Fruit fly (Drosophila melanogaster) whole organism, prepupa: ENCODE results near the gene CG13067.

Source experiments
- Blimp-1 ChIP-seq: fragments of 200-800 bp; sonication (Bioruptor generic); optimal IDR thresholded peaks from 3 replicates; lab custom pipeline; 2017; ENCODE audit warnings: missing biosample characterization, missing genetic modification characterization, mild to moderate bottlenecking, moderate library complexity, missing genetic modification reagents
- CG10669 ChIP-seq: fragments of 200-800 bp; sonication (Bioruptor generic); optimal IDR thresholded peaks from 3 replicates; lab custom pipeline; 2018; ENCODE audit warnings: missing biosample characterization, mild to moderate bottlenecking, missing genetic modification characterization, moderate library complexity
- CG11294 ChIP-seq: fragments of 200-800 bp; sonication (Bioruptor generic); IDR thresholded peaks from 2 replicates; pipeline ENCODE4 v1.3.6; 2022; ENCODE audit warnings: missing biosample characterization, missing genetic modification characterization
- CG11762 ChIP-seq: fragments of 200-800 bp; sonication (Bioruptor generic); optimal IDR thresholded peaks from 3 replicates; lab custom pipeline; 2016; ENCODE audit warnings: missing biosample characterization, missing genetic modification characterization; ENCODE audit not compliant: insufficient read depth
- CG1621 ChIP-seq: fragments of 200-800 bp; sonication (Bioruptor generic); optimal IDR thresholded peaks from 3 replicates; lab custom pipeline; 2018; ENCODE audit warnings: missing biosample characterization, mild to moderate bottlenecking, missing genetic modification characterization
- CG16779 ChIP-seq: fragments of 200-800 bp; sonication (Bioruptor generic); optimal IDR thresholded peaks from 3 replicates; lab custom pipeline; 2017; ENCODE audit warnings: missing biosample characterization, mild to moderate bottlenecking, missing genetic modification characterization
- CG31627 ChIP-seq: fragments of 200-800 bp; sonication (Bioruptor generic); optimal IDR thresholded peaks from 3 replicates; lab custom pipeline; 2016; ENCODE audit warnings: missing biosample characterization, missing genetic modification characterization
- CG32006 ChIP-seq: fragments of 200-800 bp; sonication (Bioruptor generic); optimal IDR thresholded peaks from 3 replicates; lab custom pipeline; 2017; ENCODE audit warnings: missing biosample characterization, mild to moderate bottlenecking, missing genetic modification characterization
- CG34406 ChIP-seq: fragments of 200-800 bp; sonication (Bioruptor generic); optimal IDR thresholded peaks from 3 replicates; lab custom pipeline; 2016; ENCODE audit warnings: missing biosample characterization, missing genetic modification characterization
- CG4318 ChIP-seq: fragments of 200-800 bp; sonication (Bioruptor generic); optimal IDR thresholded peaks from 3 replicates; lab custom pipeline; 2017; ENCODE audit warnings: missing biosample characterization, mild to moderate bottlenecking, missing genetic modification characterization
- CG6163 ChIP-seq: fragments of 200-800 bp; sonication (Bioruptor generic); IDR thresholded peaks from 3 replicates; pipeline ENCODE4 v1.3.6; 2022; ENCODE audit warnings: missing biosample characterization, missing genetic modification characterization
- CG6276 ChIP-seq: fragments of 200-800 bp; sonication (Bioruptor generic); optimal IDR thresholded peaks from 2 replicates; lab custom pipeline; 2017; ENCODE audit warnings: missing biosample characterization, mild to moderate bottlenecking, missing genetic modification characterization
- CG6808 ChIP-seq: fragments of 200-800 bp; sonication (Bioruptor generic); optimal IDR thresholded peaks from 3 replicates; lab custom pipeline; 2017; ENCODE audit warnings: missing biosample characterization, missing genetic modification characterization, mild to moderate bottlenecking, moderate library complexity, missing genetic modification reagents
- CG6854 ChIP-seq: fragments of 200-800 bp; sonication (Bioruptor generic); optimal IDR thresholded peaks from 2 replicates; lab custom pipeline; 2017; ENCODE audit warnings: missing biosample characterization, mild to moderate bottlenecking, missing genetic modification characterization
- CG7368 ChIP-seq: fragments of 200-800 bp; sonication (Bioruptor generic); optimal IDR thresholded peaks from 3 replicates; lab custom pipeline; 2016; ENCODE audit warnings: missing biosample characterization, missing genetic modification characterization
- CG8119 ChIP-seq: fragments of 200-800 bp; sonication (Bioruptor generic); IDR thresholded peaks from 3 replicates; pipeline ENCODE4 v1.3.6; 2022; ENCODE audit warnings: missing biosample characterization, missing genetic modification characterization
- CG8319 ChIP-seq: fragments of 200-800 bp; sonication (Bioruptor generic); optimal IDR thresholded peaks from 3 replicates; lab custom pipeline; 2016; ENCODE audit warnings: missing biosample characterization, missing genetic modification characterization
- CG8632 ChIP-seq: fragments of 200-800 bp; sonication (Bioruptor generic); optimal IDR thresholded peaks from 3 replicates; lab custom pipeline; 2016; ENCODE audit warnings: missing biosample characterization, missing genetic modification characterization
- CG9139 ChIP-seq: fragments of 200-800 bp; sonication (Bioruptor generic); optimal IDR thresholded peaks from 3 replicates; lab custom pipeline; 2017; ENCODE audit warnings: missing biosample characterization, mild to moderate bottlenecking, missing genetic modification characterization
- Eip78C ChIP-seq: fragments of 200-800 bp; sonication (Bioruptor generic); peaks from one replicate; lab custom pipeline; 2016; ENCODE audit warnings: missing biosample characterization, missing genetic modification characterization
- Eip93F ChIP-seq: fragments of 200-800 bp; sonication (Bioruptor generic); optimal IDR thresholded peaks from 2 replicates; lab custom pipeline; 2016; ENCODE audit warnings: missing biosample characterization, mild to moderate bottlenecking, missing genetic modification characterization
- Ets21C ChIP-seq: fragments of 200-800 bp; sonication (Bioruptor generic); optimal IDR thresholded peaks from 3 replicates; lab custom pipeline; 2016; ENCODE audit warnings: missing biosample characterization, missing genetic modification characterization
- Gug ChIP-seq: fragments of 200-800 bp; sonication (Bioruptor generic); IDR thresholded peaks from 2 replicates; pipeline ENCODE4 v1.3.6; 2022; ENCODE audit warnings: missing biosample characterization, missing genetic modification characterization
- Hr38 ChIP-seq: sonication (Bioruptor generic); optimal IDR thresholded peaks from 2 replicates; lab custom pipeline; 2016; ENCODE audit warnings: missing biosample characterization, missing genetic modification characterization
- Hr4 ChIP-seq: fragments of 200-800 bp; sonication (Bioruptor generic); optimal IDR thresholded peaks from 3 replicates; lab custom pipeline; 2016; ENCODE audit warnings: missing biosample characterization, missing genetic modification characterization
- Met ChIP-seq: fragments of 200-800 bp; sonication (Bioruptor generic); optimal IDR thresholded peaks from 3 replicates; lab custom pipeline; 2016; ENCODE audit warnings: missing biosample characterization, missing genetic modification characterization
- Smox ChIP-seq: fragments of 200-800 bp; sonication (Bioruptor generic); optimal IDR thresholded peaks from 3 replicates; lab custom pipeline; 2016; ENCODE audit warnings: missing biosample characterization, missing genetic modification characterization
- Sox14 ChIP-seq: fragments of 200-800 bp; sonication (Bioruptor generic); optimal IDR thresholded peaks from 3 replicates; lab custom pipeline; 2016; ENCODE audit warnings: missing biosample characterization, missing genetic modification characterization
- achi ChIP-seq: fragments of 200-800 bp; sonication (Bioruptor generic); optimal IDR thresholded peaks from 3 replicates; lab custom pipeline; 2016; ENCODE audit warnings: missing biosample characterization, missing genetic modification characterization
- dac ChIP-seq: fragments of 200-800 bp; sonication (Bioruptor generic); optimal IDR thresholded peaks from 2 replicates; lab custom pipeline; 2017; ENCODE audit warnings: missing biosample characterization, mild to moderate bottlenecking, missing genetic modification characterization
- dsx ChIP-seq: fragments of 200-800 bp; optimal IDR thresholded peaks from 3 replicates; lab custom pipeline; 2019; ENCODE audit warnings: missing biosample characterization, mild to moderate bottlenecking, missing genetic modification characterization, moderate library complexity; ENCODE audit not compliant: poor library complexity, severe bottlenecking
- eg ChIP-seq: fragments of 200-800 bp; sonication (Bioruptor generic); IDR thresholded peaks from 3 replicates; pipeline ENCODE4 v1.3.6; 2022; ENCODE audit warnings: missing biosample characterization, missing genetic modification characterization
- esn ChIP-seq: fragments of 200-800 bp; sonication (Bioruptor generic); optimal IDR thresholded peaks from 2 replicates; lab custom pipeline; 2016; ENCODE audit warnings: missing biosample characterization, mild to moderate bottlenecking, missing genetic modification characterization, moderate library complexity
- fd59A ChIP-seq: fragments of 200-800 bp; sonication (Bioruptor generic); optimal IDR thresholded peaks from 2 replicates; lab custom pipeline; 2017; ENCODE audit warnings: missing biosample characterization, mild to moderate bottlenecking, missing genetic modification characterization, missing genetic modification reagents
- fd85E ChIP-seq: fragments of 200-800 bp; sonication (Bioruptor generic); optimal IDR thresholded peaks from 3 replicates; lab custom pipeline; 2016; ENCODE audit warnings: missing biosample characterization, missing genetic modification characterization
- fkh ChIP-seq: fragments of 200-800 bp; sonication (Bioruptor generic); optimal IDR thresholded peaks from 3 replicates; lab custom pipeline; 2017; ENCODE audit warnings: missing biosample characterization, mild to moderate bottlenecking, missing genetic modification characterization, moderate library complexity
- net ChIP-seq: fragments of 200-800 bp; sonication (Bioruptor generic); optimal IDR thresholded peaks from 3 replicates; lab custom pipeline; 2016; ENCODE audit warnings: missing biosample characterization, missing genetic modification characterization
- pdm3 ChIP-seq: fragments of 200-800 bp; sonication (Bioruptor generic); optimal IDR thresholded peaks from 3 replicates; lab custom pipeline; 2016; ENCODE audit warnings: missing biosample characterization, missing genetic modification characterization
- salr ChIP-seq, 2 experiments: fragments of 200-800 bp; sonication (Bioruptor generic); optimal IDR thresholded peaks; 3 replicates each; lab custom pipeline; 2016 to 2018; ENCODE audit warnings: missing biosample characterization in 2 of 2, missing genetic modification characterization in 2 of 2, mild to moderate bottlenecking in 1 of 2
- spab ChIP-seq: fragments of 200-800 bp; sonication (Bioruptor generic); optimal IDR thresholded peaks from 2 replicates; lab custom pipeline; 2017; ENCODE audit warnings: missing biosample characterization, mild to moderate bottlenecking, missing genetic modification characterization, missing genetic modification reagents
- ss ChIP-seq, 2 experiments: fragments of 200-800 bp; sonication (Bioruptor generic); optimal IDR thresholded peaks; 2 replicates in 1 of 2; 3 replicates in 1 of 2; lab custom pipeline; 2017 to 2018; ENCODE audit warnings: mild to moderate bottlenecking in 2 of 2, missing biosample characterization in 2 of 2, missing genetic modification characterization in 2 of 2, moderate library complexity in 1 of 2
- svp ChIP-seq: fragments of 200-800 bp; sonication (Bioruptor generic); peaks from one replicate; lab custom pipeline; 2016; ENCODE audit warnings: missing biosample characterization, missing genetic modification characterization
- topi ChIP-seq: fragments of 200-800 bp; sonication (Bioruptor generic); optimal IDR thresholded peaks from 3 replicates; lab custom pipeline; 2016; ENCODE audit warnings: missing biosample characterization, missing genetic modification characterization
- vri ChIP-seq: fragments of 200-800 bp; sonication (Bioruptor generic); optimal IDR thresholded peaks from 3 replicates; lab custom pipeline; 2016; ENCODE audit warnings: missing biosample characterization, mild to moderate bottlenecking, missing genetic modification characterization

Gene CG13067

DNA sequence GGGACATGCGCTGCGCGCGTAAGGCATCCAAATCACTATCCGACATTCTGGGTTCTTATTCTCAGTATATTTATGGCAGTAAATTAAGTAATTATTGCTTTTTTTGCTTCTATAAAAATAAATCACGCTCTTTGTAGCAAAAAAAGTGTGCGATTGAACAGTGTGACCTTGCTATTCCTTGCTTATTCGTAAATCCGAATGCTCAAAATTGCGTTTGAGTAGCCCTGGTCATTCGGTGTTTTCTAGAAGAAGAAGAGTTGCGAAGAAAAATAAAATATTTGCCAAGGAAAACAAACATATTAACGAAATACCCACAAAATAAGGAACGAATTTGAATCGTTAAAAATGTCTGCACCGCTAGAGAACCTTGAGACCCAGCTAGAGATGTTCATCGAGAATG, 39.2 kb upstream of the CG13067 start, which contains the start of the genes PDCD-5 and MED10 (continued):
- TF ChIP-seq CG32006 (GFP tag; lab: Kevin White, UChicago) (no peak), salr (GFP tag; optimal IDR thresholded peaks at IDR 0.05; lab: Kevin White, UChicago) (peak in 1 of 2 experiments; percentile 2), CG11294 (no peak), CG34406 (GFP tag; lab: Kevin White, UChicago) (no peak), esn (GFP tag; lab: Kevin White, UChicago) (peak; percentile 18), CG4318 (GFP tag; lab: Kevin White, UChicago) (no peak), pdm3 (GFP tag; lab: Kevin White, UChicago) (no peak), CG8632 (GFP tag; lab: Kevin White, UChicago) (no peak), Sox14 (GFP tag; lab: Kevin White, UChicago) (peak; percentile 77), CG6808 (GFP tag; lab: Kevin White, UChicago) (peak; percentile 24), CG6276 (GFP tag; lab: Kevin White, UChicago) (no peak), eg (GFP tag; lab: Robert Waterston, UW) (no peak), CG10669 (GFP tag; lab: Kevin White, UChicago) (peak; percentile 11), spab (GFP tag; lab: Kevin White, UChicago) (no peak), Blimp-1 (GFP tag; lab: Kevin White, UChicago) (no peak), CG9139 (GFP tag; lab: Kevin White, UChicago) (no peak), fd85E (GFP tag; lab: Kevin White, UChicago) (no peak), CG8119 (GFP tag; lab: Robert Waterston, UW) (no peak), CG31627 (no peak), Hr38 (GFP tag; lab: Kevin White, UChicago) (no peak), svp (peak; percentile 85), CG8319 (GFP tag; lab: Kevin White, UChicago) (no peak), CG1621 (tag; lab: Kevin White, UChicago) (no peak), Hr4 (GFP tag; lab: Kevin White, UChicago) (no peak), CG16779 (tag; lab: Kevin White, UChicago) (no peak), CG7368 (GFP tag; lab: Kevin White, UChicago) (no peak)

DNA sequence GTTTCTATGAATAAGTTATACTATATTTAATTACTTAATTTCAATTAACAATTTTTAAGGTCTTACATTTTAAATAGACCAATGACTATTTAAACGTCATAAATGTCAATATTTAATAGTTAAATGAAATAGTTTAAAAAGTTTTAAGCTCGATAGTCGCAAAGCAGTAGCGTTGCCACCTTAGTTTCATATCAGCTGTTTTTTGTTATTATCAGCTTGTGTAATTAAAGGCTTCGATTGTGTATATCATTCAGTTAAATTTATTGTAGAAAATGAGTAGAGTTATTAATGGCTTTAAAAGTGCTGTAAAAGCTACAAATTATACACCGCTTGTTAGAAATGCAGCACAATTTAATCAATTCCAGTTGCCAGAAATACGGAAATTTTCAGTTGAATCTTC, 38.2 kb upstream of the CG13067 start, which contains the start of gene Hsc20:
Hsc20 (plus strand) TSS at position 204 of the 400 bp plus-strand sequence.
- TF ChIP-seq ss (GFP tag; optimal IDR thresholded peaks at IDR 0.05; lab: Kevin White, UChicago) = no peak
- no peak for TF ChIP-seq Smox (GFP tag; lab: Kevin White, UChicago)
- peak; percentile 57 for TF ChIP-seq fkh (GFP tag; lab: Kevin White, UChicago)
- TF ChIP-seq Eip78C (GFP tag; lab: Kevin White, UChicago) = peak; percentile 14
- TF ChIP-seq topi (GFP tag; lab: Kevin White, UChicago) = no peak
- no peak for TF ChIP-seq dac (GFP tag; lab: Kevin White, UChicago)
- TF ChIP-seq CG9139 (GFP tag; lab: Kevin White, UChicago) = no peak
- TF ChIP-seq Eip93F (GFP tag; lab: Kevin White, UChicago) = no peak

DNA sequence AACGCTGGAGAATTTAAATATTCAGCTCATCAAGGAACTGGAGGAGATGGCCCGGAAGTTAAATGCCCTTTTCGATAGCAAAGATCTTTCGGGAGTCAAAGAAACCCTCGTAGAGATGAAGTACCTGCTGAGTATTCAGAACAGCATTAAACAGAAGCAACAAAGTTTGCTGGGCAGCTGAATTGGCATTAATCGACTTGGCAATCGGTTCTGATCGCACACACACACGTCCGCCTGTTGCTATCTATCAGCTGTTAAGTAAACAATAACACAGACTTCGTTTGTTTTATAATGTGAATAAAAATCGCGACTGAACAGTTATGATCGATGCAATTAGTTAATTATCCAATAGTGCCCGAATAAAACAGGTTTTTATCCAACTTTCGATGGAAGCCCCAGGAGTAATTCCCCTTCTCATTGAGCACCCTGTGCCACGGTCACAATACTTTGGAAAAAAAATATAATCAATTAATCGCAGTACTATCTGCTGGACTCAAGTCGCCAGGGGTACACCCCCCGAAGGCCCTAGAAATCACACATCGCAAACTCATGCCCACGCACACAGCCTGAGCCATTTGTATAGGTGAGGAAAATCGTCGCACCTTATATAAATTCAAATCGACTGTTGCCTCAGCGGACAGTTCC, 37.1 kb upstream of the CG13067 start:
- TF ChIP-seq CG6854 (GFP tag; lab: Kevin White, UChicago) (peak; percentile 14), net (GFP tag; lab: Kevin White, UChicago) (no peak), dsx (GFP tag; lab: Kevin White, UChicago) (peak; percentile 56), vri (peak; percentile 28), achi (GFP tag; lab: Kevin White, UChicago) (no peak), svp (peak; percentile 86), CG8319 (GFP tag; lab: Kevin White, UChicago) (no peak), CG6163 (GFP tag; lab: Robert Waterston, UW) (no peak), eg (GFP tag; lab: Robert Waterston, UW) (no peak), Eip78C (GFP tag; lab: Kevin White, UChicago) (peak; percentile 67), fkh (GFP tag; lab: Kevin White, UChicago) (no peak), CG34406 (GFP tag; lab: Kevin White, UChicago) (no peak), CG10669 (GFP tag; lab: Kevin White, UChicago) (no peak), ss (GFP tag; optimal IDR thresholded peaks at IDR 0.05; lab: Kevin White, UChicago) (no peak), CG11762 (no peak), Gug (no peak), Met (GFP tag; lab: Kevin White, UChicago) (no peak), Eip93F (GFP tag; lab: Kevin White, UChicago) (no peak), salr (GFP tag; optimal IDR thresholded peaks at IDR 0.05; lab: Kevin White, UChicago) (no peak), CG6808 (GFP tag; lab: Kevin White, UChicago) (peak; percentile 0), CG32006 (GFP tag; lab: Kevin White, UChicago) (no peak), fd59A (GFP tag; lab: Kevin White, UChicago) (no peak), Ets21C (GFP tag; lab: Kevin White, UChicago) (no peak), CG8119 (GFP tag; lab: Robert Waterston, UW) (no peak), Sox14 (GFP tag; lab: Kevin White, UChicago) (peak; percentile 38)
